Fruit fly (Drosophila melanogaster): ENCODE results near the gene Arpc3B.
A peak's percentile ranks its signal among the peaks of the same experiment; 100 is the strongest.

Arpc3B gene

DNA sequence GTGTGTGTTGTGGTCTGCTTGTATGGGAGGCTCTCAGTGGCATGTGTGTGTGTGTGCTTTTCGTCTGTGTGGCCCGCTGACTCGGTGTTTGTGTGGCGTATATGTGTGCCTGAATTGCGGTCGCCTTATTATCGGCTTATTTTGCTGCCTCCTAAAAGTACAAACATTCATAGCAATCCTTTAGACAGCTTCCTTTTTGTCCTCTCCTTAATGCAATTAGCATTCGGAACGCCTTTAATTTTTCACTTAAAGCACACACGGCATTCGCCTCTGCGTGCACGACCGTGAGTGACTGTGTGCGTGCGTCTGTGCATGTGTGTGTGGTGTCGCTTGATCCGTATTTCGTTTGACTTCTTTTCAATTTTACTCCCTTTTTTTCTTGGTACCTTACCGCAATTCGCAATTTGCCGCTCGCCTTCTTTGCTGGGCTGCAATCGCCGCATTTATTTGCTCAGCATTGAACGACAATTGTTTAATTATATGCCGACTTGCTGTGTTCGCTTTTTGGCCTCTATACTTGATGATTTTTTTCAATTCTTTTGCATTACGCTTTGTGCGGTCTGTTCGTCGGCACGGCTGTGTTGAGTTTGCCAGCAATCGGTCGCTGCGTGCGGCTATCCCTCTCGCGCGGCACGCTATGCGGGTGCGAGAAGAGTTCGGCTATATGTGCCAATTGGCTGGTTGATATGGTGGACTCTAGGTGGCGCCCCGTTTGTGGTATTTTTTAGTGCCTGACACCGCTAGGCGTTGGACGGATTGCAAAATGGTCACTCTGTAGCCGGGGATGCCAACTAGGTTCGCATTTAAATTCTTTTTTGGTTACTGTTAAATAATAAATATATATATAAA, 28.1 kb downstream of the Arpc3B start, which contains the start of gene wcy (continued):
- TF ChIP-seq CG11093 (GFP tag; IDR thresholded peaks at IDR 0.05) (no peak), gt (GFP tag; IDR thresholded peaks at IDR 0.05) (no peak), pb (GFP tag; optimal IDR thresholded peaks at IDR 0.05) (no peak), tgo (GFP tag; IDR thresholded peaks at IDR 0.05) (no peak), CG11723 (GFP tag; optimal IDR thresholded peaks at IDR 0.05) (no peak), dm (GFP tag; optimal IDR thresholded peaks at IDR 0.05) (peak; percentile 53), rib (GFP tag; IDR thresholded peaks at IDR 0.05) (no peak), Awh (GFP tag; IDR thresholded peaks at IDR 0.05) (no peak), trem (tag; optimal IDR thresholded peaks at IDR 0.05) (peak; percentile 98), tup (GFP tag; optimal IDR thresholded peaks at IDR 0.05) (no peak), Med (GFP tag) (peak; percentile 92), lab (GFP tag; optimal IDR thresholded peaks at IDR 0.05) (no peak), Tbp (GFP tag; optimal IDR thresholded peaks at IDR 0.05) (peak; percentile 8), Hey (tag; optimal IDR thresholded peaks at IDR 0.05) (no peak), Eip74EF (GFP tag; optimal IDR thresholded peaks at IDR 0.05) (peak in 1 of 2 experiments; percentile 62), CG32532 (GFP tag; IDR thresholded peaks at IDR 0.05) (peak; percentile 34; the same call in 1 of the 2 replicates), Trl (optimal IDR thresholded peaks at IDR 0.05) (no peak), Trl (GFP tag; optimal IDR thresholded peaks at IDR 0.05) (peak; percentile 12), Opbp (GFP tag; IDR thresholded peaks at IDR 0.05; ENCODE audit: partially characterized antibody) (peak; percentile 47; the same call in 2 of the 3 replicates), fru (optimal IDR thresholded peaks at IDR 0.05) (no peak), wek (GFP tag; optimal IDR thresholded peaks at IDR 0.05) (peak; percentile 29), CG6689 (GFP tag; IDR thresholded peaks at IDR 0.05) (no peak), chinmo (GFP tag; IDR thresholded peaks at IDR 0.05; ENCODE audit: partially characterized antibody) (0 out of 4 replicates have a peak, but pooled peaks have one; percentile 51), chn (GFP tag; optimal IDR thresholded peaks at IDR 0.05) (no peak), unpg (GFP tag; optimal IDR thresholded peaks at IDR 0.05) (no peak), cas (GFP tag; IDR thresholded peaks at IDR 0.05) (no peak), gsb (GFP tag; IDR thresholded peaks at IDR 0.05) (no peak), slou (GFP tag; optimal IDR thresholded peaks at IDR 0.05) (no peak), tin (GFP tag; optimal IDR thresholded peaks at IDR 0.05) (no peak), pan (optimal IDR thresholded peaks at IDR 0.05) (no peak), pan (GFP tag; optimal IDR thresholded peaks at IDR 0.05 in 1 of 2, IDR thresholded peaks at IDR 0.05 in 1 of 2) (no peak), h (optimal IDR thresholded peaks at IDR 0.05) (no peak), CG6254 (GFP tag; optimal IDR thresholded peaks at IDR 0.05) (no peak), gro (GFP tag; optimal IDR thresholded peaks at IDR 0.05) (no peak), CG15011 (GFP tag; optimal IDR thresholded peaks at IDR 0.05) (no peak), ewg (GFP tag; optimal IDR thresholded peaks at IDR 0.05) (no peak), bab2 (GFP tag; optimal IDR thresholded peaks at IDR 0.05) (no peak), CG6683 (GFP tag; optimal IDR thresholded peaks at IDR 0.05) (no peak), cato (GFP tag; optimal IDR thresholded peaks at IDR 0.05; ENCODE audit: borderline replicate concordance) (no peak), HLH4C (GFP tag; IDR thresholded peaks at IDR 0.05; ENCODE audit: partially characterized antibody) (0 out of 3 replicates have a peak, but pooled peaks have one; percentile 27), CG4282 (GFP tag; optimal IDR thresholded peaks at IDR 0.05) (no peak), Nf-YC (tag; optimal IDR thresholded peaks at IDR 0.05) (peak; percentile 0), CG11695 (GFP tag; IDR thresholded peaks at IDR 0.05) (no peak), CG7786 (GFP tag; optimal IDR thresholded peaks at IDR 0.05) (no peak), CG10366 (GFP tag; IDR thresholded peaks at IDR 0.05) (no peak), CG9817 (tag; optimal IDR thresholded peaks at IDR 0.05) (no peak), sug (tag; optimal IDR thresholded peaks at IDR 0.05) (no peak), Atf6 (GFP tag; IDR thresholded peaks at IDR 0.05) (no peak), grn (GFP tag; optimal IDR thresholded peaks at IDR 0.05) (no peak), PHDP (tag; optimal IDR thresholded peaks at IDR 0.05) (no peak), Sox102F (GFP tag; optimal IDR thresholded peaks at IDR 0.05) (no peak)

All from whole organism, embryonic.